Worm (Caenorhabditis elegans) whole organism, L3 larva: ENCODE results near the gene aka-1.

Source experiments
- ZK546.5 ChIP-seq: sonication (generic microtip); optimal IDR thresholded peaks from 2 replicates; lab custom pipeline; 2017; ENCODE audit warnings: missing biosample characterization, missing genetic modification characterization
- aly-2 ChIP-seq: fragments of 150-350 bp; optimal IDR thresholded peaks from 2 replicates; lab custom pipeline; 2014; ENCODE audit warnings: missing biosample characterization, missing genetic modification characterization
- elt-2 ChIP-seq: sonication (generic microtip); optimal IDR thresholded peaks from 2 replicates; lab custom pipeline; 2016; ENCODE audit warnings: missing genetic modification reagents, mild to moderate bottlenecking, missing genetic modification characterization, missing compliant biosample characterization
- mdl-1 ChIP-seq: fragments of 150-350 bp; optimal IDR thresholded peaks from 2 replicates; lab custom pipeline; 2014; ENCODE audit warnings: missing biosample characterization, missing genetic modification characterization
- nhr-28 ChIP-seq: fragments of 150-350 bp; optimal IDR thresholded peaks from 2 replicates; lab custom pipeline; 2014; ENCODE audit warnings: missing biosample characterization, missing genetic modification characterization
- nhr-76 ChIP-seq: fragments of 150-350 bp; sonication (generic microtip); optimal IDR thresholded peaks from 5 replicates; lab custom pipeline; 2014; ENCODE audit warnings: missing biosample characterization, missing genetic modification characterization
- snpc-4 ChIP-seq: fragments of 150-350 bp; optimal IDR thresholded peaks from 2 replicates; lab custom pipeline; 2014; ENCODE audit warnings: missing biosample characterization, missing genetic modification characterization
- tbx-2 ChIP-seq: sonication (generic microtip); optimal IDR thresholded peaks from 2 replicates; lab custom pipeline; 2016; ENCODE audit warnings: mild to moderate bottlenecking, missing genetic modification characterization, missing compliant biosample characterization
- unc-62 ChIP-seq: fragments of 150-350 bp; sonication (generic microtip); optimal IDR thresholded peaks from 4 replicates; lab custom pipeline; 2014; ENCODE audit warnings: missing biosample characterization, missing genetic modification reagents, missing genetic modification characterization
- zag-1 ChIP-seq: fragments of 150-350 bp; optimal IDR thresholded peaks from 2 replicates; lab custom pipeline; 2014; ENCODE audit warnings: missing biosample characterization, missing genetic modification characterization
- ztf-11 ChIP-seq: fragments of 150-350 bp; optimal IDR thresholded peaks from 2 replicates; lab custom pipeline; 2014; ENCODE audit warnings: missing biosample characterization, missing genetic modification characterization

- no peak for TF ChIP-seq zag-1 (tag; lab: Kevin White, UChicago)
- TF ChIP-seq ztf-11 (tag; lab: Kevin White, UChicago) = no peak
- no peak for TF ChIP-seq ZK546.5 (tag; lab: Kevin White, UChicago)
- no peak for TF ChIP-seq mdl-1
- TF ChIP-seq unc-62 (GFP tag; lab: Kevin White, UChicago) = no peak
- no peak for TF ChIP-seq snpc-4 (tag; lab: Kevin White, UChicago)
- TF ChIP-seq nhr-76 (tag; lab: Kevin White, UChicago) = no peak
- no peak for TF ChIP-seq nhr-28 (tag; lab: Kevin White, UChicago)
- no peak for TF ChIP-seq tbx-2 (tag; lab: Kevin White, UChicago)
- TF ChIP-seq elt-2 (tag; lab: Kevin White, UChicago) = no peak
- TF ChIP-seq aly-2 (tag; lab: Kevin White, UChicago) = no peak
Measured at ce11 chrII:7469318-7469717, 9.0 kb downstream of the aka-1 start.
